Fruit fly (Drosophila melanogaster) whole organism, wandering third instar larva: ENCODE measurements around the gene TwdlK.

ENCODE experiments used
- Dfd ChIP-seq: fragments of >200 bp; optimal IDR thresholded peaks from 2 replicates; lab custom pipeline; 2017; ENCODE audit warnings: missing biosample characterization, missing genetic modification characterization
- Dif ChIP-seq: fragments of 200-275, 200-300 bp; sonication (Bioruptor generic); optimal IDR thresholded peaks from 2 replicates; lab custom pipeline; 2018; ENCODE audit warnings: missing biosample characterization, missing genetic modification characterization; ENCODE audit not compliant: partially characterized antibody
- Vsx2 ChIP-seq: fragments of 200-300, 225-300 bp; sonication (Bioruptor generic); optimal IDR thresholded peaks from 2 replicates; lab custom pipeline; 2018; ENCODE audit warnings: missing biosample characterization, missing genetic modification characterization; ENCODE audit not compliant: partially characterized antibody
- br ChIP-seq: fragments of 200-800 bp; sonication (Bioruptor generic); optimal IDR thresholded peaks from 2 replicates; lab custom pipeline; 2016; ENCODE audit warnings: missing biosample characterization, missing genetic modification characterization
- dsf ChIP-seq: sonication (Bioruptor generic); optimal IDR thresholded peaks from 2 replicates; lab custom pipeline; 2016; ENCODE audit warnings: missing biosample characterization, missing genetic modification characterization, borderline replicate concordance
- fru ChIP-seq: fragments of 200-800 bp; sonication (Bioruptor generic); optimal IDR thresholded peaks from 3 replicates; lab custom pipeline; 2016; ENCODE audit warnings: missing biosample characterization, mild to moderate bottlenecking, missing genetic modification characterization
- jim ChIP-seq: fragments of 175-275, 200-325 bp; sonication (Bioruptor generic); optimal IDR thresholded peaks from 2 replicates; lab custom pipeline; 2016; ENCODE audit warnings: missing biosample characterization, mild to moderate bottlenecking, missing genetic modification characterization
- psq ChIP-seq: fragments of 200-800 bp; sonication (Bioruptor generic); optimal IDR thresholded peaks from 3 replicates; lab custom pipeline; 2017; ENCODE audit warnings: missing biosample characterization, mild to moderate bottlenecking, missing genetic modification characterization, moderate library complexity
- rgr ChIP-seq: fragments of 200-800 bp; sonication (Bioruptor generic); optimal IDR thresholded peaks from 3 replicates; lab custom pipeline; 2016; ENCODE audit warnings: missing biosample characterization, mild to moderate bottlenecking, missing genetic modification characterization
- usp ChIP-seq: fragments of >200 bp; optimal IDR thresholded peaks from 2 replicates; lab custom pipeline; 2017; ENCODE audit warnings: missing biosample characterization, missing genetic modification characterization

DNA sequence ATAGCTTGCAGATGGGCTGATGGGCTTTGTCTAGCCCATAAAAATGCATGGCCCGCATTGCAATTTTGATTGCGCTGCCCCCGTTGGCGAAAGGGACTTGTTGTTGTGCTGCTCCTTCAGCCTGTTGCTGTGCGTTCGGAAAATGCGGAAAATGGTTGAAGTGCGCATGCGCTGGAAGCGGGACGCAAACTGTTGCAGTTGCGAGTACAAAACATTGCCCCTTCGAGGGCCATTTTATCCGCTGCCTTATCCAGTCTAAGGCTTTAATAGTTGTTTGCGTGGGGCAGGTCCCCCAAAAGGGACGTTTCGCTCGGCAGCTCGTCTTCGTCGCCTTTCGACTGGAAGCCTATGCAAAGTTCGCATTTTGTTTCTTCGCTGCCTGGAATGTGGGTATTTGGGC is 22.0 kb downstream of the TwdlK start:
- TF ChIP-seq fru (GFP tag; lab: Kevin White, UChicago) (no peak), jim (no peak), rgr (no peak), br (GFP tag; lab: Kevin White, UChicago) (no peak), psq (GFP tag; lab: Kevin White, UChicago) (no peak), dsf (GFP tag; lab: Kevin White, UChicago) (no peak), Dfd (GFP tag; lab: Kevin White, UChicago) (no peak), usp (GFP tag; lab: Kevin White, UChicago) (no peak), Vsx2 (no peak), Dif (GFP tag; lab: Kevin White, UChicago) (no peak)
